Fruit fly (Drosophila melanogaster) whole organism, pupa: ENCODE data around the gene CG33946.
A peak's percentile ranks its signal among the peaks of the same experiment; 100 is the strongest.

ENCODE experiments used
- CG10348 ChIP-seq: fragments of 200-800 bp; sonication (Bioruptor generic); IDR thresholded peaks from 2 replicates; pipeline ENCODE4 v1.3.6; 2022; ENCODE audit warnings: missing biosample characterization, missing genetic modification characterization
- CG12605 ChIP-seq: fragments of 200-800 bp; sonication (Bioruptor generic); IDR thresholded peaks from 2 replicates; pipeline ENCODE4 v1.3.6; 2022; ENCODE audit warnings: missing biosample characterization, missing genetic modification characterization
- CG13204 ChIP-seq: fragments of 200-800 bp; sonication (Bioruptor generic); optimal IDR thresholded peaks from 2 replicates; lab custom pipeline; 2018; ENCODE audit warnings: missing biosample characterization, mild to moderate bottlenecking, missing genetic modification characterization, moderate library complexity
- CG14655 ChIP-seq: fragments of 200-800 bp; sonication (Bioruptor generic); optimal IDR thresholded peaks from 3 replicates; lab custom pipeline; 2017; ENCODE audit warnings: mild to moderate bottlenecking, missing biosample characterization, missing genetic modification reagents, missing genetic modification characterization
- CG15710 ChIP-seq: fragments of 200-800 bp; sonication (Bioruptor generic); optimal IDR thresholded peaks from 2 replicates; lab custom pipeline; 2018; ENCODE audit warnings: missing biosample characterization, mild to moderate bottlenecking, missing genetic modification characterization, moderate library complexity
- CG17806 ChIP-seq: fragments of 200-800 bp; sonication (Bioruptor generic); optimal IDR thresholded peaks from 2 replicates; lab custom pipeline; 2018; ENCODE audit warnings: missing biosample characterization, mild to moderate bottlenecking, missing genetic modification characterization, moderate library complexity
- CG32121 ChIP-seq: fragments of 200-800 bp; sonication (Bioruptor generic); IDR thresholded peaks from 2 replicates; pipeline ENCODE4 v1.3.6; 2022; ENCODE audit warnings: missing biosample characterization, missing genetic modification characterization
- CG34367 ChIP-seq: fragments of 200-800 bp; sonication (Bioruptor generic); optimal IDR thresholded peaks from 2 replicates; lab custom pipeline; 2018; ENCODE audit warnings: missing biosample characterization, mild to moderate bottlenecking, missing genetic modification characterization
- CG4496 ChIP-seq: fragments of 200-800 bp; sonication (Bioruptor generic); IDR thresholded peaks from 3 replicates; pipeline ENCODE4 v1.3.6; 2022; ENCODE audit warnings: missing biosample characterization, missing genetic modification characterization
- CG8159 ChIP-seq: fragments of 200-800 bp; sonication (Bioruptor generic); optimal IDR thresholded peaks from 3 replicates; lab custom pipeline; 2018; ENCODE audit warnings: missing biosample characterization, mild to moderate bottlenecking, missing genetic modification characterization, moderate library complexity
- CG8301 ChIP-seq: fragments of 200-800 bp; sonication (Bioruptor generic); optimal IDR thresholded peaks from 2 replicates; lab custom pipeline; 2018; ENCODE audit warnings: missing biosample characterization, mild to moderate bottlenecking, missing genetic modification characterization
- CG9948 ChIP-seq: fragments of 200-800 bp; sonication (Bioruptor generic); optimal IDR thresholded peaks from 2 replicates; lab custom pipeline; 2018; ENCODE audit warnings: missing biosample characterization, mild to moderate bottlenecking, missing genetic modification characterization, moderate library complexity
- D1 ChIP-seq: fragments of 200-800 bp; sonication (Bioruptor generic); optimal IDR thresholded peaks from 2 replicates; lab custom pipeline; 2018; ENCODE audit warnings: missing biosample characterization, mild to moderate bottlenecking, missing genetic modification characterization, moderate library complexity
- EcR ChIP-seq: fragments of 200-800 bp; sonication (Bioruptor generic); optimal IDR thresholded peaks from 3 replicates; lab custom pipeline; 2019; ENCODE audit warnings: missing biosample characterization, missing genetic modification characterization, mild to moderate bottlenecking, moderate library complexity, missing genetic modification reagents
- Ets98B ChIP-seq: fragments of 200-800 bp; sonication (Bioruptor generic); IDR thresholded peaks from 2 replicates; pipeline ENCODE4 v1.3.6; 2022; ENCODE audit warnings: missing biosample characterization, missing genetic modification characterization
- Pif1A ChIP-seq: fragments of 200-800 bp; sonication (Bioruptor generic); optimal IDR thresholded peaks from 3 replicates; lab custom pipeline; 2016; ENCODE audit warnings: missing biosample characterization, missing genetic modification characterization
- Pif1B ChIP-seq: fragments of 200-800 bp; sonication (Bioruptor generic); optimal IDR thresholded peaks from 3 replicates; lab custom pipeline; 2016; ENCODE audit warnings: missing biosample characterization, missing genetic modification characterization
- Snoo ChIP-seq: fragments of 200-800 bp; sonication (Bioruptor generic); optimal IDR thresholded peaks from 3 replicates; lab custom pipeline; 2017; ENCODE audit warnings: missing biosample characterization, mild to moderate bottlenecking, missing genetic modification characterization, inconsistent platforms
- fd96Ca ChIP-seq: fragments of 200-800 bp; sonication (Bioruptor generic); IDR thresholded peaks from 3 replicates; pipeline ENCODE4 v1.3.6; 2022; ENCODE audit warnings: missing biosample characterization, missing genetic modification characterization
- gl ChIP-seq: fragments of 200-800 bp; sonication (Bioruptor generic); optimal IDR thresholded peaks from 2 replicates; lab custom pipeline; 2018; ENCODE audit warnings: missing biosample characterization, mild to moderate bottlenecking, missing genetic modification characterization
- rn ChIP-seq: fragments of 200-800 bp; sonication (Bioruptor generic); IDR thresholded peaks from 2 replicates; pipeline ENCODE4 v1.3.6; 2022; ENCODE audit warnings: missing biosample characterization, missing genetic modification characterization

CG33946 gene

dm6 chr3L:6262644-6263404 lies 42.4 kb downstream of the CG33946 start, which contains the start of gene Ldh:
Ldh (minus strand) TSS chr3L:6262694.
- TF ChIP-seq CG10348 (GFP tag; lab: Robert Waterston, UW) (0 out of 2 replicates have a peak, but pooled peaks have one; percentile 29), D1 (tag; lab: Kevin White, UChicago) (peak; percentile 62), CG34367 (tag; lab: Kevin White, UChicago) (peak; percentile 86), gl (tag; lab: Kevin White, UChicago) (peak; percentile 44), Pif1B (peak; percentile 95), CG4496 (GFP tag; lab: Robert Waterston, UW) (peak; percentile 91), Pif1A (GFP tag; lab: Kevin White, UChicago) (peak; percentile 95), CG8159 (tag; lab: Kevin White, UChicago) (peak; percentile 91), CG12605 (peak; percentile 88), CG32121 (peak; percentile 95), Ets98B (GFP tag; lab: Robert Waterston, UW) (peak; percentile 88), CG13204 (GFP tag; lab: Kevin White, UChicago) (peak; percentile 80), CG9948 (tag; lab: Kevin White, UChicago) (peak; percentile 88), EcR (GFP tag; lab: Kevin White, UChicago) (no peak), CG8301 (peak; percentile 95), CG14655 (GFP tag; lab: Kevin White, UChicago) (peak; percentile 96), fd96Ca (GFP tag; lab: Robert Waterston, UW) (peak; percentile 85), Snoo (tag; lab: Kevin White, UChicago) (peak; percentile 97), CG17806 (tag; lab: Kevin White, UChicago) (peak; percentile 87), rn (GFP tag; lab: Robert Waterston, UW) (peak; percentile 80), CG15710 (tag; lab: Kevin White, UChicago) (peak; percentile 90)

dm6 chr3L:6263470-6263869 lies 43.1 kb downstream of the CG33946 start:
- TF ChIP-seq CG8301 (peak; percentile 79), fd96Ca (GFP tag; lab: Robert Waterston, UW) (no peak), CG17806 (tag; lab: Kevin White, UChicago) (no peak), CG10348 (GFP tag; lab: Robert Waterston, UW) (no peak), CG14655 (GFP tag; lab: Kevin White, UChicago) (peak; percentile 65), CG32121 (no peak), CG12605 (no peak)
- TF ChIP-seq, all 21 proteins: peak for 2

- peak; percentile 95 for TF ChIP-seq EcR (GFP tag; lab: Kevin White, UChicago)
- peak; percentile 48 for TF ChIP-seq D1 (tag; lab: Kevin White, UChicago)
- TF ChIP-seq CG4496 (GFP tag; lab: Robert Waterston, UW): no peak
These were observed 43.8 kb downstream of the CG33946 start for dm6 chr3L:6263896-6264841.

- TF ChIP-seq fd96Ca (GFP tag; lab: Robert Waterston, UW) (peak; percentile 93), Snoo (tag; lab: Kevin White, UChicago) (peak; percentile 50), CG12605 (peak; percentile 75), Ets98B (GFP tag; lab: Robert Waterston, UW) (peak; percentile 87), CG9948 (tag; lab: Kevin White, UChicago) (peak; percentile 48), CG32121 (peak; percentile 76), gl (tag; lab: Kevin White, UChicago) (peak; percentile 31), D1 (tag; lab: Kevin White, UChicago) (no peak), Pif1B (peak; percentile 95), CG4496 (GFP tag; lab: Robert Waterston, UW) (peak; percentile 87), rn (GFP tag; lab: Robert Waterston, UW) (no peak), CG17806 (tag; lab: Kevin White, UChicago) (peak; percentile 71), CG15710 (tag; lab: Kevin White, UChicago) (peak; percentile 69), CG10348 (GFP tag; lab: Robert Waterston, UW) (peak; percentile 53; the same call in 1 of the 2 replicates), CG34367 (tag; lab: Kevin White, UChicago) (peak; percentile 56), CG8159 (tag; lab: Kevin White, UChicago) (peak; percentile 65), CG14655 (GFP tag; lab: Kevin White, UChicago) (peak; percentile 86), EcR (GFP tag; lab: Kevin White, UChicago) (no peak), CG13204 (GFP tag; lab: Kevin White, UChicago) (peak; percentile 39), CG8301 (peak; percentile 68), Pif1A (GFP tag; lab: Kevin White, UChicago) (peak; percentile 88)
These were observed 45.9 kb downstream of the CG33946 start for dm6 chr3L:6266321-6266720.

dm6 chr3L:6267509-6267908 lies 47.1 kb downstream of the CG33946 start:
- TF ChIP-seq Pif1B (no peak), CG15710 (tag; lab: Kevin White, UChicago) (no peak), CG17806 (tag; lab: Kevin White, UChicago) (no peak), D1 (tag; lab: Kevin White, UChicago) (no peak), CG9948 (tag; lab: Kevin White, UChicago) (no peak), CG34367 (tag; lab: Kevin White, UChicago) (no peak), Pif1A (GFP tag; lab: Kevin White, UChicago) (no peak), CG4496 (GFP tag; lab: Robert Waterston, UW) (no peak), Snoo (tag; lab: Kevin White, UChicago) (no peak), CG14655 (GFP tag; lab: Kevin White, UChicago) (no peak), fd96Ca (GFP tag; lab: Robert Waterston, UW) (no peak), CG32121 (no peak), CG12605 (no peak), gl (tag; lab: Kevin White, UChicago) (no peak), CG8159 (tag; lab: Kevin White, UChicago) (no peak), CG13204 (GFP tag; lab: Kevin White, UChicago) (no peak), rn (GFP tag; lab: Robert Waterston, UW) (no peak), Ets98B (GFP tag; lab: Robert Waterston, UW) (no peak), EcR (GFP tag; lab: Kevin White, UChicago) (no peak)
